Fruit fly (Drosophila melanogaster) whole organism, embryonic: ENCODE results near the gene CG9518.

Experiments
- Abd-B ChIP-seq: fragments of 200-800 bp; sonication (Bioruptor generic); optimal IDR thresholded peaks from 2 replicates; lab custom pipeline; 2018; ENCODE audit warnings: missing biosample characterization, mild to moderate bottlenecking, missing genetic modification characterization, moderate library complexity
- Blimp-1 ChIP-seq: fragments of 200-800 bp; sonication (Bioruptor generic); optimal IDR thresholded peaks from 3 replicates; lab custom pipeline; 2018; ENCODE audit warnings: missing biosample characterization, missing genetic modification characterization, mild to moderate bottlenecking, moderate library complexity, missing genetic modification reagents
- CG11504 ChIP-seq: fragments of 200-800 bp; sonication (Bioruptor generic); optimal IDR thresholded peaks from 3 replicates; lab custom pipeline; 2019; ENCODE audit warnings: missing biosample characterization, mild to moderate bottlenecking, missing genetic modification characterization, moderate library complexity
- CG11695 ChIP-seq: fragments of 200-800 bp; sonication (Bioruptor generic); IDR thresholded peaks from 3 replicates; pipeline ENCODE4 v1.3.6; 2022; ENCODE audit warnings: missing biosample characterization, missing genetic modification characterization
- CG12071 ChIP-seq: fragments of 200-800 bp; sonication (Bioruptor generic); optimal IDR thresholded peaks from 3 replicates; lab custom pipeline; 2018; ENCODE audit warnings: missing biosample characterization, mild to moderate bottlenecking, missing genetic modification characterization
- CG12299 ChIP-seq: fragments of 200-800 bp; sonication (Bioruptor generic); optimal IDR thresholded peaks from 2 replicates; lab custom pipeline; 2018; ENCODE audit warnings: missing biosample characterization, mild to moderate bottlenecking, missing genetic modification characterization
- CG13424 ChIP-seq: fragments of 200-800 bp; sonication (Bioruptor generic); optimal IDR thresholded peaks from 2 replicates; lab custom pipeline; 2019; ENCODE audit warnings: missing biosample characterization, mild to moderate bottlenecking, missing genetic modification characterization, moderate library complexity
- CG13894 ChIP-seq: fragments of 200-800 bp; sonication (Bioruptor generic); optimal IDR thresholded peaks from 3 replicates; lab custom pipeline; 2018; ENCODE audit warnings: missing biosample characterization, mild to moderate bottlenecking, missing genetic modification characterization, moderate library complexity
- CG14050 ChIP-seq: fragments of 200-800 bp; sonication (Bioruptor generic); IDR thresholded peaks from 3 replicates; pipeline ENCODE4 v1.3.6; 2022; ENCODE audit warnings: missing biosample characterization, missing genetic modification characterization
- CG16863 ChIP-seq: fragments of 200-800 bp; sonication (Bioruptor generic); optimal IDR thresholded peaks from 3 replicates; lab custom pipeline; 2016; ENCODE audit warnings: missing biosample characterization, missing genetic modification characterization
- CG17328 ChIP-seq: fragments of 200-800 bp; sonication (Bioruptor generic); IDR thresholded peaks from 2 replicates; pipeline ENCODE4 v1.3.6; 2022; ENCODE audit warnings: missing biosample characterization, missing genetic modification characterization
- CG17361 ChIP-seq: fragments of 200-800 bp; sonication (Bioruptor generic); IDR thresholded peaks from 3 replicates; pipeline ENCODE4 v1.3.6; 2022; ENCODE audit warnings: missing biosample characterization, missing genetic modification characterization
- CG17802 ChIP-seq: fragments of 200-800 bp; sonication (Bioruptor generic); optimal IDR thresholded peaks from 2 replicates; lab custom pipeline; 2018; ENCODE audit warnings: missing biosample characterization, mild to moderate bottlenecking, missing genetic modification characterization, moderate library complexity
- CG18619 ChIP-seq: fragments of 200-800 bp; sonication (Bioruptor generic); optimal IDR thresholded peaks from 3 replicates; lab custom pipeline; 2017; ENCODE audit warnings: missing biosample characterization, mild to moderate bottlenecking, missing genetic modification characterization
- CG2678 ChIP-seq: fragments of 200-800 bp; sonication (Bioruptor generic); optimal IDR thresholded peaks from 3 replicates; lab custom pipeline; 2019; ENCODE audit warnings: missing biosample characterization, mild to moderate bottlenecking, missing genetic modification characterization, moderate library complexity
- CG31388 ChIP-seq: fragments of 200-800 bp; sonication (Bioruptor generic); optimal IDR thresholded peaks from 2 replicates; lab custom pipeline; 2016; ENCODE audit warnings: missing biosample characterization, missing genetic modification characterization
- CG42726 ChIP-seq: fragments of 200-800 bp; sonication (Bioruptor generic); IDR thresholded peaks from 2 replicates; pipeline ENCODE4 v1.3.6; 2022; ENCODE audit warnings: missing biosample characterization, missing genetic modification characterization; ENCODE audit not compliant: partially characterized antibody
- CG43689 ChIP-seq: fragments of 200-800 bp; sonication (Bioruptor generic); IDR thresholded peaks from 2 replicates; pipeline ENCODE4 v1.3.6; 2022; ENCODE audit warnings: missing biosample characterization, missing genetic modification characterization
- CG4404 ChIP-seq: fragments of 200-800 bp; sonication (Bioruptor generic); IDR thresholded peaks from 2 replicates; pipeline ENCODE4 v1.3.6; 2022; ENCODE audit warnings: missing biosample characterization, missing genetic modification characterization
- CG4730 ChIP-seq: fragments of 200-800 bp; sonication (Bioruptor generic); IDR thresholded peaks from 2 replicates; pipeline ENCODE4 v1.3.6; 2022; ENCODE audit warnings: missing biosample characterization, missing genetic modification characterization
- CG5953 ChIP-seq: fragments of 200-800 bp; sonication (Bioruptor generic); IDR thresholded peaks from 2 replicates; pipeline ENCODE4 v1.3.6; 2022; ENCODE audit warnings: missing biosample characterization, missing genetic modification characterization
- CG6175 ChIP-seq: fragments of 200-800 bp; sonication (Bioruptor generic); IDR thresholded peaks from 3 replicates; pipeline ENCODE4 v1.3.6; 2022; ENCODE audit warnings: missing biosample characterization, missing genetic modification characterization
- CoRest ChIP-seq: fragments of 200-800 bp; sonication (Bioruptor generic); optimal IDR thresholded peaks from 3 replicates; lab custom pipeline; 2018; ENCODE audit warnings: missing biosample characterization, mild to moderate bottlenecking, missing genetic modification characterization, moderate library complexity
- Dp ChIP-seq: fragments of 200-800 bp; sonication (Bioruptor generic); optimal IDR thresholded peaks from 2 replicates; lab custom pipeline; 2018; ENCODE audit warnings: missing biosample characterization, mild to moderate bottlenecking, missing genetic modification characterization, moderate library complexity
- ERR ChIP-seq: fragments of 200-800 bp; sonication (Bioruptor generic); optimal IDR thresholded peaks from 2 replicates; lab custom pipeline; 2016; ENCODE audit warnings: missing biosample characterization, missing genetic modification characterization
- Hr39 ChIP-seq: fragments of >200 bp; optimal IDR thresholded peaks from 2 replicates; lab custom pipeline; 2017
- Oaz ChIP-seq: fragments of 200-800 bp; sonication (Bioruptor generic); IDR thresholded peaks from 2 replicates; pipeline ENCODE4 v1.3.6; 2022; ENCODE audit warnings: missing biosample characterization, missing genetic modification characterization
- Sox100B ChIP-seq: fragments of 200-800 bp; sonication (Bioruptor generic); optimal IDR thresholded peaks from 3 replicates; lab custom pipeline; 2018; ENCODE audit warnings: missing biosample characterization, mild to moderate bottlenecking, missing genetic modification characterization
- Sox102F ChIP-seq: fragments of 200-800 bp; sonication (Bioruptor generic); optimal IDR thresholded peaks from 2 replicates; lab custom pipeline; 2018; ENCODE audit warnings: missing biosample characterization, mild to moderate bottlenecking, missing genetic modification characterization, moderate library complexity
- ac ChIP-seq: fragments of 200-800 bp; sonication (Bioruptor generic); optimal IDR thresholded peaks from 3 replicates; lab custom pipeline; 2017; ENCODE audit warnings: missing biosample characterization, mild to moderate bottlenecking, missing genetic modification characterization
- ase ChIP-seq: fragments of 200-800 bp; sonication (Bioruptor generic); IDR thresholded peaks from 3 replicates; pipeline ENCODE4 v1.3.6; 2022; ENCODE audit warnings: missing biosample characterization, missing genetic modification characterization
- ash1 ChIP-seq: fragments of 200-800 bp; sonication (Bioruptor generic); optimal IDR thresholded peaks from 2 replicates; lab custom pipeline; 2018; ENCODE audit warnings: missing biosample characterization, mild to moderate bottlenecking, missing genetic modification characterization
- crol ChIP-seq: fragments of 200-800 bp; sonication (Bioruptor generic); IDR thresholded peaks from 2 replicates; pipeline ENCODE4 v1.3.6; 2022; ENCODE audit warnings: missing biosample characterization, missing genetic modification characterization
- emc ChIP-seq: fragments of 200-800 bp; sonication (Bioruptor generic); optimal IDR thresholded peaks from 2 replicates; lab custom pipeline; 2016; ENCODE audit warnings: missing biosample characterization, missing genetic modification characterization
- esg ChIP-seq: fragments of 200-800 bp; sonication (Bioruptor generic); conservative IDR thresholded peaks from 2 replicates; pipeline ENCODE4 v1.3.6; 2022; ENCODE audit warnings: missing biosample characterization, missing genetic modification characterization
- gem ChIP-seq: fragments of 200-800 bp; sonication (Bioruptor generic); optimal IDR thresholded peaks from 2 replicates; lab custom pipeline; 2019; ENCODE audit warnings: missing biosample characterization, mild to moderate bottlenecking, missing genetic modification characterization, moderate library complexity
- grau ChIP-seq: fragments of 200-800 bp; optimal IDR thresholded peaks from 3 replicates; lab custom pipeline; 2019; ENCODE audit warnings: missing biosample characterization, mild to moderate bottlenecking, missing genetic modification characterization, moderate library complexity
- gro ChIP-seq: fragments of 200-800 bp; sonication (Bioruptor generic); optimal IDR thresholded peaks from 2 replicates; lab custom pipeline; 2016; ENCODE audit warnings: missing biosample characterization, missing genetic modification characterization
- gsb-n ChIP-seq: fragments of 200-800 bp; sonication (Bioruptor generic); optimal IDR thresholded peaks from 3 replicates; lab custom pipeline; 2018; ENCODE audit warnings: missing biosample characterization, mild to moderate bottlenecking, missing genetic modification characterization
- lmd ChIP-seq: fragments of 200-800 bp; sonication (Bioruptor generic); IDR thresholded peaks from 2 replicates; pipeline ENCODE4 v1.3.6; 2022; ENCODE audit warnings: missing biosample characterization, missing genetic modification characterization
- lola ChIP-seq, 3 experiments: fragments of >200 bp in 2 of 3; fragments of 200-800 bp in 1 of 3; sonication (Bioruptor generic) in 1 of 3; optimal IDR thresholded peaks; 2 replicates each; lab custom pipeline; 2017 to 2019; ENCODE audit warnings: missing biosample characterization in 3 of 3, missing genetic modification characterization in 3 of 3, mild to moderate bottlenecking in 1 of 3, moderate library complexity in 1 of 3
- mld ChIP-seq: fragments of 200-800 bp; sonication (Bioruptor generic); IDR thresholded peaks from 3 replicates; pipeline ENCODE4 v1.3.6; 2022; ENCODE audit warnings: missing biosample characterization, missing genetic modification characterization; ENCODE audit not compliant: partially characterized antibody
- nom ChIP-seq: fragments of 200-800 bp; sonication (Bioruptor generic); optimal IDR thresholded peaks from 2 replicates; lab custom pipeline; 2017; ENCODE audit warnings: missing biosample characterization, missing genetic modification characterization, mild to moderate bottlenecking, moderate library complexity, missing genetic modification reagents
- prd ChIP-seq, 3 experiments: fragments of >200 bp in 2 of 3; fragments of 200-800 bp in 1 of 3; sonication (Bioruptor generic) in 1 of 3; optimal IDR thresholded peaks in 2 of 3; IDR thresholded peaks in 1 of 3; 2 replicates in 2 of 3; 3 replicates in 1 of 3; pipeline versions ENCODE4 v1.3.6 to Lab custom; 2017 to 2022; ENCODE audit warnings: missing biosample characterization in 1 of 3, missing genetic modification characterization in 1 of 3
- row ChIP-seq: fragments of 200-800 bp; sonication (Bioruptor generic); IDR thresholded peaks from 3 replicates; pipeline ENCODE4 v1.3.6; 2022; ENCODE audit warnings: missing biosample characterization, missing genetic modification characterization
- slou ChIP-seq: fragments of 200-800 bp; sonication (Bioruptor generic); optimal IDR thresholded peaks from 3 replicates; lab custom pipeline; 2016; ENCODE audit warnings: missing biosample characterization, missing genetic modification characterization
- tin ChIP-seq: fragments of 200-800 bp; sonication (Bioruptor generic); optimal IDR thresholded peaks from 3 replicates; lab custom pipeline; 2016; ENCODE audit warnings: missing biosample characterization, missing genetic modification characterization
- twi ChIP-seq: fragments of 200-800 bp; optimal IDR thresholded peaks from 2 replicates; lab custom pipeline; 2019; ENCODE audit warnings: missing biosample characterization, mild to moderate bottlenecking, missing genetic modification characterization, moderate library complexity
- usp ChIP-seq: fragments of >200 bp; optimal IDR thresholded peaks from 2 replicates; lab custom pipeline; 2017; ENCODE audit warnings: missing biosample characterization, missing genetic modification characterization
- wek ChIP-seq: fragments of 200-800 bp; sonication (Bioruptor generic); optimal IDR thresholded peaks from 3 replicates; lab custom pipeline; 2018; ENCODE audit warnings: missing biosample characterization, mild to moderate bottlenecking, missing genetic modification characterization, moderate library complexity
- yki ChIP-seq: fragments of >200 bp; optimal IDR thresholded peaks from 3 replicates; lab custom pipeline; 2018

The CG9518 gene

DNA sequence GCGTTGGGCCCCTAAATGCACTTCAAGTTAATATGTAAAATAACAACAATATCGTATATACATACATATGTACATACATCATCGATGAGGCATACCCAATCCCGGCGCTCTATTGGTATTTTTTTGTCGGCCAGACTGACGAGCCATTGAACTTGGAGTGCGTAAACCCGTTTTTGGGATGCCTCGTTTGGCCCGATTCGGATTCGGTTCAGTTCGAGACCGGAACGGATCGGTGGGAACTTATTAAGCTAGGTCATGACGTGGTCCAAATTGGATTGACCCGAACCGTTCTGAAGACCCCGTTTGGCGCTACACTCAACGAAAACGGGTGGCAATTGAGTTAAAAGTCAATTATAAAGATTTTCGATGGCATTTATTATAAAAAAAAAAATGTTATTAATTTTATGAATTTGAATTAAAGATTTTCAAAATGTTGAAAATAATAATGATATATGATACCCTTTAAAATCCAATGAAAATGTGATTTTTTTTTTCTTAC lies 24.8 kb downstream of the CG9518 start (continued):
- TF ChIP-seq Dp = no peak
- TF ChIP-seq CG4730 (GFP tag; lab: Robert Waterston, UW) = no peak
- TF ChIP-seq ERR (GFP tag; lab: Kevin White, UChicago) = no peak
- TF ChIP-seq row = no peak
- no peak for TF ChIP-seq CG42726 (GFP tag; lab: Robert Waterston, UW)
- TF ChIP-seq prd (optimal IDR thresholded peaks at IDR 0.05; lab: Kevin White, UChicago) = no peak
- TF ChIP-seq prd (GFP tag; IDR thresholded peaks at IDR 0.05; lab: Robert Waterston, UW) = no peak
- no peak for TF ChIP-seq gro (GFP tag; lab: Kevin White, UChicago)
- TF ChIP-seq crol = no peak
- no peak for TF ChIP-seq ase
- peak; percentile 18 for TF ChIP-seq Sox100B
- TF ChIP-seq yki (lab: Kevin White, UChicago) = no peak
- no peak for TF ChIP-seq emc (GFP tag; lab: Kevin White, UChicago)
- TF ChIP-seq ash1 = no peak
- no peak for TF ChIP-seq CG17328 (GFP tag; lab: Robert Waterston, UW)
- TF ChIP-seq CG6175 (GFP tag; lab: Robert Waterston, UW) = no peak
- TF ChIP-seq CG5953 (GFP tag; lab: Robert Waterston, UW) = no peak
- no peak for TF ChIP-seq lmd
- TF ChIP-seq CG14050 (GFP tag; lab: Robert Waterston, UW) = no peak
- TF ChIP-seq grau (tag; lab: Kevin White, UChicago) = peak; percentile 14
- no peak for TF ChIP-seq nom (GFP tag; lab: Kevin White, UChicago)
- TF ChIP-seq tin (GFP tag; lab: Kevin White, UChicago) = no peak
- no peak for TF ChIP-seq CG4404 (GFP tag; lab: Robert Waterston, UW)
- peak; percentile 53 for TF ChIP-seq CG2678 (tag; lab: Kevin White, UChicago)
- TF ChIP-seq CG11695 (GFP tag; lab: Robert Waterston, UW) = no peak
- TF ChIP-seq CG11504 (tag; lab: Kevin White, UChicago) = peak; percentile 41
- TF ChIP-seq CG17802 (tag; lab: Kevin White, UChicago) = no peak
- no peak for TF ChIP-seq usp
- no peak for TF ChIP-seq CG12071 (GFP tag; lab: Kevin White, UChicago)
- TF ChIP-seq CG31388 = no peak
- TF ChIP-seq Abd-B (GFP tag; lab: Kevin White, UChicago) = no peak
- no peak for TF ChIP-seq ac (GFP tag; lab: Kevin White, UChicago)
- TF ChIP-seq CG13894 (tag; lab: Kevin White, UChicago) = peak; percentile 21
- TF ChIP-seq CG16863 = no peak
- peak; percentile 72 for TF ChIP-seq gsb-n (tag; lab: Kevin White, UChicago)
- peak; percentile 38 for TF ChIP-seq CG13424 (tag; lab: Kevin White, UChicago)
- peak; percentile 54 for TF ChIP-seq Blimp-1 (GFP tag; lab: Kevin White, UChicago)
- TF ChIP-seq CG43689 = no peak
- TF ChIP-seq CG18619 (GFP tag; lab: Kevin White, UChicago) = no peak
- TF ChIP-seq mld (GFP tag; lab: Robert Waterston, UW) = no peak
- TF ChIP-seq lola (GFP tag; optimal IDR thresholded peaks at IDR 0.05; lab: Kevin White, UChicago) = peak in 1 of 3 experiments; percentile 61
- no peak for TF ChIP-seq esg
- no peak for TF ChIP-seq CG12299
- TF ChIP-seq wek (GFP tag; lab: Kevin White, UChicago) = no peak
- TF ChIP-seq Oaz (GFP tag; lab: Robert Waterston, UW) = no peak
- TF ChIP-seq twi (tag; lab: Kevin White, UChicago) = no peak
- peak; percentile 10 for TF ChIP-seq CoRest (tag; lab: Kevin White, UChicago)
- peak; percentile 58 for TF ChIP-seq gem (tag; lab: Kevin White, UChicago)
- peak; percentile 5 for TF ChIP-seq Sox102F (GFP tag; lab: Kevin White, UChicago)
- TF ChIP-seq slou (GFP tag; lab: Kevin White, UChicago) = no peak
- TF ChIP-seq CG17361 (GFP tag; lab: Robert Waterston, UW) = 0 out of 3 replicates have a peak, but pooled peaks have one; percentile 28
- no peak for TF ChIP-seq Hr39 (lab: Kevin White, UChicago)
